Worm (Caenorhabditis elegans) whole organism, young adult: ENCODE data around the gene F36H1.12.

Experiments
- B0019.2 ChIP-seq: fragments of 200-800 bp; sonication (Bioruptor generic); conservative IDR thresholded peaks from 2 replicates; pipeline ENCODE4 v1.3.6; 2022; ENCODE audit warnings: missing genetic modification reagents, missing genetic modification characterization, missing compliant biosample characterization
- F49E8.2 ChIP-seq: sonication (generic microtip); optimal IDR thresholded peaks from 3 replicates; lab custom pipeline; 2017; ENCODE audit warnings: missing genetic modification characterization, mild to moderate bottlenecking, missing compliant biosample characterization, antibody characterized with exemption, moderate library complexity; ENCODE audit not compliant: insufficient read depth
- akir-1 ChIP-seq: fragments of 200-800 bp; sonication (Bioruptor generic); optimal IDR thresholded peaks from 2 replicates; lab custom pipeline; 2018; ENCODE audit warnings: mild to moderate bottlenecking, missing genetic modification characterization, moderate library complexity, missing compliant biosample characterization
- ama-1 ChIP-seq, 3 experiments: fragments of 150-350 bp in 1 of 3; sonication (generic microtip) in 2 of 3; optimal IDR thresholded peaks; 2 replicates each; lab custom pipeline; 2014 to 2018; ENCODE audit warnings: missing biosample characterization in 2 of 3, missing genetic modification characterization in 2 of 3, missing genetic modification reagents in 2 of 3
- attf-5 ChIP-seq: fragments of 200-800 bp; sonication (Bioruptor generic); optimal IDR thresholded peaks from 2 replicates; lab custom pipeline; 2018; ENCODE audit warnings: mild to moderate bottlenecking, missing genetic modification characterization, missing compliant biosample characterization
- ceh-58 ChIP-seq: fragments of 200-800 bp; sonication (Bioruptor generic); IDR thresholded peaks from 2 replicates; pipeline ENCODE4 v1.3.6; 2022; ENCODE audit warnings: missing genetic modification characterization, missing compliant biosample characterization
- chd-7 ChIP-seq: sonication (generic microtip); optimal IDR thresholded peaks from 2 replicates; lab custom pipeline; 2016; ENCODE audit warnings: mild to moderate bottlenecking, missing genetic modification characterization, moderate library complexity, missing compliant biosample characterization
- hmg-20 ChIP-seq: fragments of 200-800 bp; sonication (Bioruptor generic); IDR thresholded peaks from 2 replicates; pipeline ENCODE4 v1.3.6; 2022; ENCODE audit warnings: missing genetic modification reagents, missing genetic modification characterization, missing compliant biosample characterization
- let-607 ChIP-seq, 2 experiments: fragments of 200-800 bp in 1 of 2; sonication (Bioruptor generic) in 1 of 2; sonication (generic microtip) in 1 of 2; optimal IDR thresholded peaks; 2 replicates each; lab custom pipeline; 2016 to 2018; ENCODE audit warnings: mild to moderate bottlenecking in 2 of 2, missing compliant biosample characterization in 2 of 2, missing genetic modification characterization in 2 of 2, moderate library complexity in 2 of 2, missing genotype in 1 of 2
- nfya-1 ChIP-seq: sonication (generic microtip); optimal IDR thresholded peaks from 2 replicates; lab custom pipeline; 2017; ENCODE audit warnings: antibody characterized with exemption, missing compliant biosample characterization, missing genetic modification characterization, borderline replicate concordance; ENCODE audit not compliant: insufficient read depth
- rcor-1 ChIP-seq: fragments of 200-800 bp; sonication (Bioruptor generic); IDR thresholded peaks from 2 replicates; pipeline ENCODE4 v1.3.6; 2022; ENCODE audit warnings: missing genetic modification reagents, missing genetic modification characterization, missing compliant biosample characterization
- snpc-4 ChIP-seq, 5 experiments: fragments of 150-350 bp in 1 of 5; sonication (generic microtip) in 4 of 5; optimal IDR thresholded peaks; 2 replicates each; lab custom pipeline; 2014 to 2018; ENCODE audit warnings: missing genetic modification characterization in 5 of 5, missing biosample characterization in 3 of 5, antibody characterized with exemption in 2 of 5, mild to moderate bottlenecking in 2 of 5, missing compliant biosample characterization in 2 of 5, missing genotype in 2 of 5, moderate library complexity in 2 of 5, missing genetic modification reagents in 1 of 5
- unc-62 ChIP-seq: fragments of 150-350 bp; optimal IDR thresholded peaks from 2 replicates; lab custom pipeline; 2014; ENCODE audit warnings: missing biosample characterization, missing genetic modification reagents, missing genetic modification characterization

- TF ChIP-seq akir-1 (GFP tag; lab: Kevin White, UChicago): no peak
- no peak for TF ChIP-seq nfya-1 (tag; lab: Kevin White, UChicago)
- TF ChIP-seq snpc-4 (GFP tag; optimal IDR thresholded peaks at IDR 0.05; lab: Kevin White, UChicago): no peak
- TF ChIP-seq snpc-4 (tag; optimal IDR thresholded peaks at IDR 0.05; lab: Kevin White, UChicago): no peak
- no peak for TF ChIP-seq ceh-58 (GFP tag; lab: Robert Waterston, UW)
- no peak for TF ChIP-seq ama-1 (optimal IDR thresholded peaks at IDR 0.05; lab: Kevin White, UChicago)
- no peak for TF ChIP-seq ama-1 (GFP tag; optimal IDR thresholded peaks at IDR 0.05; lab: Kevin White, UChicago)
- no peak for TF ChIP-seq rcor-1
- TF ChIP-seq B0019.2 (GFP tag; lab: Robert Waterston, UW): no peak
- TF ChIP-seq F49E8.2 (tag; lab: Kevin White, UChicago): no peak
- TF ChIP-seq hmg-20 (GFP tag; lab: Robert Waterston, UW): no peak
- no peak for TF ChIP-seq unc-62 (GFP tag; lab: Kevin White, UChicago)
- TF ChIP-seq attf-5: peak; percentile 52
- peak; percentile 13 to 15 for TF ChIP-seq let-607 (tag; optimal IDR thresholded peaks at IDR 0.05; lab: Kevin White, UChicago)
- no peak for TF ChIP-seq chd-7 (tag; lab: Kevin White, UChicago)
Observed at ce11 chrIV:11019962-11020550, 33.4 kb downstream of the F36H1.12 start, which contains the start of gene F13H10.8.
